Fruit fly (Drosophila melanogaster) whole organism, wandering third instar larva: Measurements from ENCODE around the gene Axud1.
A peak's percentile ranks its signal among the peaks of the same experiment; 100 is the strongest.

Experiments
- Abd-B ChIP-seq: fragments of >200 bp; optimal IDR thresholded peaks from 2 replicates; lab custom pipeline; 2017; ENCODE audit warnings: missing biosample characterization, missing genetic modification characterization
- CG32264 ChIP-seq: fragments of 200-800 bp; sonication (Bioruptor generic); optimal IDR thresholded peaks from 2 replicates; lab custom pipeline; 2016; ENCODE audit warnings: missing biosample characterization, missing genetic modification characterization
- CG9705 ChIP-seq: fragments of 200-800 bp; sonication (Bioruptor generic); optimal IDR thresholded peaks from 2 replicates; lab custom pipeline; 2018; ENCODE audit warnings: missing biosample characterization, mild to moderate bottlenecking, missing genetic modification characterization
- CrebA ChIP-seq: fragments of 200-800 bp; sonication (Bioruptor generic); optimal IDR thresholded peaks from 2 replicates; lab custom pipeline; 2016; ENCODE audit warnings: missing biosample characterization, mild to moderate bottlenecking, missing genetic modification characterization, borderline replicate concordance
- Dfd ChIP-seq: fragments of >200 bp; optimal IDR thresholded peaks from 2 replicates; lab custom pipeline; 2017; ENCODE audit warnings: missing biosample characterization, missing genetic modification characterization
- Dif ChIP-seq: fragments of 200-275, 200-300 bp; sonication (Bioruptor generic); optimal IDR thresholded peaks from 2 replicates; lab custom pipeline; 2018; ENCODE audit warnings: missing biosample characterization, missing genetic modification characterization; ENCODE audit not compliant: partially characterized antibody
- Hnf4 ChIP-seq: fragments of 200-800 bp; sonication (Bioruptor generic); optimal IDR thresholded peaks from 2 replicates; lab custom pipeline; 2016; ENCODE audit warnings: missing biosample characterization, mild to moderate bottlenecking, missing genetic modification characterization
- Hr78 ChIP-seq: fragments of >200 bp; optimal IDR thresholded peaks from 2 replicates; lab custom pipeline; 2017; ENCODE audit warnings: missing biosample characterization, missing genetic modification characterization
- Hr83 ChIP-seq: fragments of 200-300 bp; sonication (Bioruptor generic); optimal IDR thresholded peaks from 2 replicates; lab custom pipeline; 2016; ENCODE audit warnings: missing biosample characterization, mild to moderate bottlenecking, missing genetic modification characterization, moderate library complexity; ENCODE audit not compliant: poor library complexity, severe bottlenecking
- Jra ChIP-seq: sonication (Bioruptor generic); optimal IDR thresholded peaks from 2 replicates; lab custom pipeline; 2016; ENCODE audit warnings: missing biosample characterization, missing genetic modification characterization
- N ChIP-seq: fragments of >200 bp; optimal IDR thresholded peaks from 2 replicates; lab custom pipeline; 2018; ENCODE audit warnings: missing biosample characterization, missing external identifiers, missing genetic modification characterization
- OdsH ChIP-seq: fragments of 200-800 bp; sonication (Bioruptor generic); optimal IDR thresholded peaks from 2 replicates; lab custom pipeline; 2016; ENCODE audit warnings: missing biosample characterization, mild to moderate bottlenecking, missing genetic modification characterization
- Rel ChIP-seq, 2 experiments: fragments of 200-800 bp; sonication (Bioruptor generic) in 1 of 2; optimal IDR thresholded peaks; 2 replicates in 1 of 2; 3 replicates in 1 of 2; lab custom pipeline; 2016 to 2019; ENCODE audit warnings: mild to moderate bottlenecking in 2 of 2, missing biosample characterization in 2 of 2, missing genetic modification characterization in 2 of 2, moderate library complexity in 1 of 2
- Sp1 ChIP-seq: fragments of 200-800 bp; sonication (Bioruptor generic); optimal IDR thresholded peaks from 3 replicates; lab custom pipeline; 2019; ENCODE audit warnings: missing biosample characterization, mild to moderate bottlenecking, missing genetic modification characterization, moderate library complexity
- br ChIP-seq: fragments of 200-800 bp; sonication (Bioruptor generic); optimal IDR thresholded peaks from 2 replicates; lab custom pipeline; 2016; ENCODE audit warnings: missing biosample characterization, missing genetic modification characterization
- brk ChIP-seq: fragments of 200-800 bp; sonication (Bioruptor generic); optimal IDR thresholded peaks from 2 replicates; lab custom pipeline; 2016; ENCODE audit warnings: missing biosample characterization, mild to moderate bottlenecking, missing genetic modification characterization
- dl ChIP-seq, 2 experiments: fragments of 175-275, 200-275 bp in 1 of 2; fragments of 200-275 bp in 1 of 2; sonication (Bioruptor generic); optimal IDR thresholded peaks; lab custom pipeline; 2018; ENCODE audit warnings: mild to moderate bottlenecking in 2 of 2, missing biosample characterization in 2 of 2, missing genetic modification characterization in 2 of 2, moderate library complexity in 2 of 2; ENCODE audit not compliant: partially characterized antibody in 2 of 2, insufficient read depth in 1 of 2
- dmrt93B ChIP-seq: fragments of 200-800 bp; sonication (Bioruptor generic); optimal IDR thresholded peaks from 2 replicates; lab custom pipeline; 2018; ENCODE audit warnings: missing biosample characterization, mild to moderate bottlenecking, missing genetic modification characterization
- dsf ChIP-seq: sonication (Bioruptor generic); optimal IDR thresholded peaks from 2 replicates; lab custom pipeline; 2016; ENCODE audit warnings: missing biosample characterization, missing genetic modification characterization, borderline replicate concordance
- foxo ChIP-seq, 2 experiments: fragments of 200-800 bp; sonication (Bioruptor generic); optimal IDR thresholded peaks; 2 replicates in 1 of 2; 3 replicates in 1 of 2; lab custom pipeline; 2016 to 2017; ENCODE audit warnings: missing biosample characterization in 2 of 2, missing genetic modification characterization in 2 of 2
- fru ChIP-seq: fragments of 200-800 bp; sonication (Bioruptor generic); optimal IDR thresholded peaks from 3 replicates; lab custom pipeline; 2016; ENCODE audit warnings: missing biosample characterization, mild to moderate bottlenecking, missing genetic modification characterization
- jim ChIP-seq: fragments of 175-275, 200-325 bp; sonication (Bioruptor generic); optimal IDR thresholded peaks from 2 replicates; lab custom pipeline; 2016; ENCODE audit warnings: missing biosample characterization, mild to moderate bottlenecking, missing genetic modification characterization
- lola ChIP-seq: fragments of >200 bp; optimal IDR thresholded peaks from 2 replicates; lab custom pipeline; 2017; ENCODE audit warnings: missing biosample characterization, missing genetic modification characterization
- pan ChIP-seq: fragments of >200 bp; optimal IDR thresholded peaks from 2 replicates; lab custom pipeline; 2017
- psq ChIP-seq: fragments of 200-800 bp; sonication (Bioruptor generic); optimal IDR thresholded peaks from 3 replicates; lab custom pipeline; 2017; ENCODE audit warnings: missing biosample characterization, mild to moderate bottlenecking, missing genetic modification characterization, moderate library complexity
- rgr ChIP-seq: fragments of 200-800 bp; sonication (Bioruptor generic); optimal IDR thresholded peaks from 3 replicates; lab custom pipeline; 2016; ENCODE audit warnings: missing biosample characterization, mild to moderate bottlenecking, missing genetic modification characterization
- sage ChIP-seq: fragments of 200-800 bp; sonication (Bioruptor generic); optimal IDR thresholded peaks from 2 replicates; lab custom pipeline; 2016; ENCODE audit warnings: missing biosample characterization, mild to moderate bottlenecking, missing genetic modification characterization
- sv ChIP-seq: fragments of 200-800 bp; sonication (Bioruptor generic); optimal IDR thresholded peaks from 3 replicates; lab custom pipeline; 2016; ENCODE audit warnings: missing biosample characterization, missing genetic modification characterization
- tai ChIP-seq: sonication (Bioruptor generic); optimal IDR thresholded peaks from 2 replicates; lab custom pipeline; 2016; ENCODE audit warnings: missing biosample characterization, missing genetic modification characterization
- usp ChIP-seq: fragments of >200 bp; optimal IDR thresholded peaks from 2 replicates; lab custom pipeline; 2017; ENCODE audit warnings: missing biosample characterization, missing genetic modification characterization
- woc ChIP-seq: sonication (Bioruptor generic); optimal IDR thresholded peaks from 2 replicates; lab custom pipeline; 2016; ENCODE audit warnings: missing biosample characterization, mild to moderate bottlenecking, missing genetic modification characterization

Gene Axud1

DNA sequence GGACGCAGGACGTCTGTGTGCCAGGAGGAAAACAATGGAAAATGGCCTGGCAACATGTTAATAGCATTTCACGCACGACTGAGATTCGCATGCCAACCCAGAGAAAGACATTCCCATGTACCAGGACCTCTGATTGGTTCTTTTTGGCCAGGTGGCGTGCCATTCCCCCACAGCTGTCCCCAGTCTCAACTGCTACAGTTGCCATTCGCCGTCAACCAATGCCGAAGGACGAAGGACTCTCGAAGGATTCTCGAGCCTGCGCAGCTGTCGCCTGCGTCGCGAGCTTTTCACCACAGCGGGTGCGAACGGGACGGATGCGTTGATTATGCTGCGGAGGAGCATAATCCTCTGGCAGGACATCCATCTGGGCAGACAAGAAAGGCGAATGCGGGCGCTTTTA, 34.8 kb downstream of the Axud1 start, which contains the start of gene VGlut:
TSS of gene VGlut (plus strand) at position 399 of the 400 bp plus-strand sequence.
- TF ChIP-seq usp (GFP tag; lab: Kevin White, UChicago) (no peak), dl (GFP tag; optimal IDR thresholded peaks at IDR 0.05; lab: Kevin White, UChicago; ENCODE audit: insufficient read depth in 1 of 2, partially characterized antibody in 2 of 2) (no peak), N (no peak), brk (no peak), dmrt93B (GFP tag; lab: Kevin White, UChicago) (no peak), Sp1 (no peak), Rel (GFP tag; optimal IDR thresholded peaks at IDR 0.05; lab: Kevin White, UChicago) (no peak), Rel (tag; optimal IDR thresholded peaks at IDR 0.05; lab: Kevin White, UChicago) (no peak), sage (GFP tag; lab: Kevin White, UChicago) (no peak), rgr (no peak), tai (GFP tag; lab: Kevin White, UChicago) (no peak), jim (GFP tag; lab: Kevin White, UChicago) (no peak), Hr78 (no peak), psq (no peak)

dm6 chr2L:2402194-2402593, 37.0 kb downstream of the Axud1 start:
- TF ChIP-seq Hr83 (GFP tag; lab: Kevin White, UChicago) (no peak), CG32264 (GFP tag; lab: Kevin White, UChicago) (no peak), foxo (GFP tag; optimal IDR thresholded peaks at IDR 0.05; lab: Kevin White, UChicago) (peak in 1 of 2 experiments; percentile 13), Abd-B (GFP tag; lab: Kevin White, UChicago) (no peak)

- peak; percentile 98 for TF ChIP-seq Dfd
- TF ChIP-seq dsf (GFP tag; lab: Kevin White, UChicago): no peak
Measured at dm6 chr2L:2404631-2405030, 39.5 kb downstream of the Axud1 start.

- TF ChIP-seq CG9705 (no peak), CrebA (GFP tag; lab: Kevin White, UChicago) (no peak), woc (no peak), Dif (GFP tag; lab: Kevin White, UChicago) (no peak), Jra (GFP tag; lab: Kevin White, UChicago) (no peak), dl (GFP tag; optimal IDR thresholded peaks at IDR 0.05; lab: Kevin White, UChicago; ENCODE audit: insufficient read depth in 1 of 2, partially characterized antibody in 2 of 2) (no peak), fru (GFP tag; lab: Kevin White, UChicago) (no peak), br (GFP tag; lab: Kevin White, UChicago) (no peak), Abd-B (GFP tag; lab: Kevin White, UChicago) (no peak), psq (no peak)
Measured at dm6 chr2L:2413093-2413492, 47.9 kb downstream of the Axud1 start.

DNA sequence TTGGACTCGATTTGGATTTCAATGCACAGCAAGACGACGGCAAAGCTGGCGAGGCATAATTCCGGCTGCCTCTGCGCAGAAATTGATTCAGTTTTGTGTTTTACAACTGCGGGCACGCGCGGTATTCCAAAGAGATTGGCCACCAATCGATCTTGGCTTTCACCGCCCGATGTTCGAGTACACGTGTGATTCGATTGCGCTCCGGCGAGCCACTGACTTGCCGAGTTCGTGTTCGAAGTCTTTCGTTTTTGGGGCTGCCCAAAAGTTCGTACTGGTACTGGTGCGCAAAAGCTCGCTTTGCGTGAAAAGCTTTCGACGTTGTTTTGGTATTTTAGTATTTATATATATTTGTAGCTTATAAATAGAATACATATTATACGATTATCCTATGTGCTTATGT, 50.0 kb downstream of the Axud1 start, which contains the start of gene CG18641:
TSS of gene CG18641 (minus strand) at position 214 of the 400 bp plus-strand sequence.
- TF ChIP-seq Sp1: no peak
- no peak for TF ChIP-seq sv (GFP tag; lab: Kevin White, UChicago)
- TF ChIP-seq psq: no peak
- TF ChIP-seq Hr83 (GFP tag; lab: Kevin White, UChicago): no peak
- TF ChIP-seq tai (GFP tag; lab: Kevin White, UChicago): no peak
- no peak for TF ChIP-seq CG32264 (GFP tag; lab: Kevin White, UChicago)
- no peak for TF ChIP-seq OdsH (GFP tag; lab: Kevin White, UChicago)
- TF ChIP-seq sage (GFP tag; lab: Kevin White, UChicago): no peak
- TF ChIP-seq, all 38 proteins: peak for 0

DNA sequence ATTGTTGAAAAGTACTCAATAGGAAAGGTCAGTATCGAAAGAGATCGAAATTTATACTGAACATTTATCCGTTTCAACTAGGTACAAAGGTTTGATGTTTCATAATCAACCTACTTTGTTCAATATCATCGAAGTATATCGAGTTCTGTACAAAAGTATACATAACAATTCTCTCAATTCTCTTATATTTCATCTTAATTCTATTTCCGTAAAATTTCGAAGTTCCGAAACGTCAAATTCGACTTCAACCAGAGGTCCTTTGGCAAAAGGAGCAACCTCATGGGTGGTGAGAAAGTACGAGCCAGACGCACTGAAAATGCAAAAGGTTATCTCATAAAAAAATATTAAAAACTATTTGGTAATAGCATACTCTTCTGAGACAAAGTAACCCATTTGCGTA, 51.5 kb downstream of the Axud1 start, which contains the start of gene CG31948:
TSS of gene CG31948 (minus strand) at position 101 of the 400 bp plus-strand sequence.
- no peak for TF ChIP-seq sv (GFP tag; lab: Kevin White, UChicago)
- TF ChIP-seq OdsH (GFP tag; lab: Kevin White, UChicago): no peak
- no peak for TF ChIP-seq pan (lab: Kevin White, UChicago)
- no peak for TF ChIP-seq dmrt93B (GFP tag; lab: Kevin White, UChicago)
- TF ChIP-seq dl (GFP tag; optimal IDR thresholded peaks at IDR 0.05; lab: Kevin White, UChicago; ENCODE audit: insufficient read depth in 1 of 2, partially characterized antibody in 2 of 2): no peak
- no peak for TF ChIP-seq sage (GFP tag; lab: Kevin White, UChicago)
- no peak for TF ChIP-seq Sp1
- no peak for TF ChIP-seq N
- no peak for TF ChIP-seq br (GFP tag; lab: Kevin White, UChicago)
- no peak for TF ChIP-seq Hnf4 (GFP tag; lab: Kevin White, UChicago)
- TF ChIP-seq fru (GFP tag; lab: Kevin White, UChicago): no peak
- no peak for TF ChIP-seq lola (GFP tag; lab: Kevin White, UChicago)
